Fruit fly (Drosophila melanogaster) whole organism, prepupa: ENCODE results near the gene Trm7-32.

ENCODE experiments used
- CG6163 ChIP-seq: fragments of 200-800 bp; sonication (Bioruptor generic); IDR thresholded peaks from 3 replicates; pipeline ENCODE4 v1.3.6; 2022; ENCODE audit warnings: missing biosample characterization, missing genetic modification characterization
- CG6276 ChIP-seq: fragments of 200-800 bp; sonication (Bioruptor generic); optimal IDR thresholded peaks from 2 replicates; lab custom pipeline; 2017; ENCODE audit warnings: missing biosample characterization, mild to moderate bottlenecking, missing genetic modification characterization
- CG6854 ChIP-seq: fragments of 200-800 bp; sonication (Bioruptor generic); optimal IDR thresholded peaks from 2 replicates; lab custom pipeline; 2017; ENCODE audit warnings: missing biosample characterization, mild to moderate bottlenecking, missing genetic modification characterization
- Ets21C ChIP-seq: fragments of 200-800 bp; sonication (Bioruptor generic); optimal IDR thresholded peaks from 3 replicates; lab custom pipeline; 2016; ENCODE audit warnings: missing biosample characterization, missing genetic modification characterization
- dac ChIP-seq: fragments of 200-800 bp; sonication (Bioruptor generic); optimal IDR thresholded peaks from 2 replicates; lab custom pipeline; 2017; ENCODE audit warnings: missing biosample characterization, mild to moderate bottlenecking, missing genetic modification characterization
- dsx ChIP-seq: fragments of 200-800 bp; optimal IDR thresholded peaks from 3 replicates; lab custom pipeline; 2019; ENCODE audit warnings: missing biosample characterization, mild to moderate bottlenecking, missing genetic modification characterization, moderate library complexity; ENCODE audit not compliant: poor library complexity, severe bottlenecking
- eg ChIP-seq: fragments of 200-800 bp; sonication (Bioruptor generic); IDR thresholded peaks from 3 replicates; pipeline ENCODE4 v1.3.6; 2022; ENCODE audit warnings: missing biosample characterization, missing genetic modification characterization
- fd85E ChIP-seq: fragments of 200-800 bp; sonication (Bioruptor generic); optimal IDR thresholded peaks from 3 replicates; lab custom pipeline; 2016; ENCODE audit warnings: missing biosample characterization, missing genetic modification characterization
- spab ChIP-seq: fragments of 200-800 bp; sonication (Bioruptor generic); optimal IDR thresholded peaks from 2 replicates; lab custom pipeline; 2017; ENCODE audit warnings: missing biosample characterization, mild to moderate bottlenecking, missing genetic modification characterization, missing genetic modification reagents

DNA sequence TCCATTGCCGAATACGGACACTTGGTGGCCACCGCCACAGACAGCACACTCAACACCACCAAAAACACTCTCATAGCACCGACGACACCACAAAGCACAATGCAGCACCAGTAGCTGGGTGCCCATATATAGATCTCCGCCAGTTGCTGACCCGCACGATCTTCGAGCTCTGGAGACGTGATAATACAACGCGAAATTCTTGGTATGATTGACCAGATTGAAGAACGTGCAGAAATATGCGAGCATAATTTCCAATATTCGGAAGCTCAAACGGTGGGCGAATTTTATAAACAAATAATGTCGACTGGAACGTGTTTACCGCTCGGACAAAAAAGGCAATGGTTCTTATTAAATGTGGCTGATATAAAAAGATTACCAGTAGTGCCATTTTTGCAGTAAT is 4.5 kb upstream of the Trm7-32 start, which contains the start of gene CG4009:
- TF ChIP-seq fd85E (GFP tag; lab: Kevin White, UChicago) (no peak), spab (no peak), dsx (GFP tag; lab: Kevin White, UChicago) (no peak), Ets21C (GFP tag; lab: Kevin White, UChicago) (no peak), dac (no peak), CG6854 (GFP tag; lab: Kevin White, UChicago) (no peak), CG6276 (GFP tag; lab: Kevin White, UChicago) (no peak), CG6163 (GFP tag; lab: Robert Waterston, UW) (no peak), eg (GFP tag; lab: Robert Waterston, UW) (no peak)
